Fruit fly (Drosophila melanogaster) whole organism, embryonic: ENCODE data around the gene mRpS35.

ENCODE experiments used
- Atf6 ChIP-seq: fragments of 200-800 bp; sonication (Bioruptor generic); IDR thresholded peaks from 2 replicates; pipeline ENCODE4 v1.3.6; 2022; ENCODE audit warnings: missing biosample characterization, missing genetic modification characterization
- B-H1 ChIP-seq: fragments of 200-800 bp; sonication (Bioruptor generic); IDR thresholded peaks from 3 replicates; pipeline ENCODE4 v1.3.6; 2022; ENCODE audit warnings: missing biosample characterization, missing genetic modification characterization
- CG11093 ChIP-seq: fragments of 200-800 bp; sonication (Bioruptor generic); IDR thresholded peaks from 3 replicates; pipeline ENCODE4 v1.3.6; 2022; ENCODE audit warnings: missing biosample characterization, missing genetic modification characterization
- CG11560 ChIP-seq: fragments of 200-800 bp; sonication (Bioruptor generic); IDR thresholded peaks from 3 replicates; pipeline ENCODE4 v1.3.6; 2022; ENCODE audit warnings: missing biosample characterization, missing genetic modification characterization
- CG12659 ChIP-seq: fragments of 200-800 bp; sonication (Bioruptor generic); optimal IDR thresholded peaks from 3 replicates; lab custom pipeline; 2017; ENCODE audit warnings: mild to moderate bottlenecking, missing biosample characterization, missing genetic modification reagents, missing genetic modification characterization
- CG14965 ChIP-seq: fragments of 200-800 bp; sonication (Bioruptor generic); optimal IDR thresholded peaks from 2 replicates; lab custom pipeline; 2016; ENCODE audit warnings: missing biosample characterization, missing genetic modification characterization, borderline replicate concordance
- CG15514 ChIP-seq: fragments of 200-800 bp; sonication (Bioruptor generic); optimal IDR thresholded peaks from 3 replicates; lab custom pipeline; 2017; ENCODE audit warnings: missing biosample characterization, missing genetic modification characterization, mild to moderate bottlenecking, moderate library complexity, missing genetic modification reagents
- CG17186 ChIP-seq: fragments of 200-800 bp; sonication (Bioruptor generic); optimal IDR thresholded peaks from 3 replicates; lab custom pipeline; 2017; ENCODE audit warnings: missing biosample characterization, missing genetic modification reagents, missing genetic modification characterization
- CG30020 ChIP-seq: fragments of 200-800 bp; optimal IDR thresholded peaks from 2 replicates; lab custom pipeline; 2019; ENCODE audit warnings: missing biosample characterization, mild to moderate bottlenecking, missing genetic modification characterization, moderate library complexity
- CG4360 ChIP-seq: fragments of 200-800 bp; sonication (Bioruptor generic); IDR thresholded peaks from 2 replicates; pipeline ENCODE4 v1.3.6; 2022; ENCODE audit warnings: missing biosample characterization, missing genetic modification characterization
- CG43689 ChIP-seq: fragments of 200-800 bp; sonication (Bioruptor generic); IDR thresholded peaks from 2 replicates; pipeline ENCODE4 v1.3.6; 2022; ENCODE audit warnings: missing biosample characterization, missing genetic modification characterization
- CG5180 ChIP-seq: fragments of 200-800 bp; sonication (Bioruptor generic); optimal IDR thresholded peaks from 3 replicates; lab custom pipeline; 2017; ENCODE audit warnings: missing biosample characterization, missing genetic modification characterization, mild to moderate bottlenecking, moderate library complexity, missing genetic modification reagents
- CG7556 ChIP-seq: fragments of 200-800 bp; sonication (Bioruptor generic); optimal IDR thresholded peaks from 2 replicates; lab custom pipeline; 2017; ENCODE audit warnings: missing biosample characterization, mild to moderate bottlenecking, missing genetic modification characterization
- CG7745 ChIP-seq: fragments of 200-800 bp; sonication (Bioruptor generic); optimal IDR thresholded peaks from 2 replicates; lab custom pipeline; 2018; ENCODE audit warnings: missing biosample characterization, mild to moderate bottlenecking, missing genetic modification characterization, moderate library complexity
- CG7786 ChIP-seq: fragments of 200-800 bp; sonication (Bioruptor generic); optimal IDR thresholded peaks from 2 replicates; lab custom pipeline; 2016; ENCODE audit warnings: missing biosample characterization, missing genetic modification characterization
- CG8765 ChIP-seq: fragments of 200-800 bp; sonication (Bioruptor generic); IDR thresholded peaks from 2 replicates; pipeline ENCODE4 v1.3.6; 2022; ENCODE audit warnings: missing biosample characterization, missing genetic modification characterization
- CG9609 ChIP-seq: fragments of 200-800 bp; sonication (Bioruptor generic); optimal IDR thresholded peaks from 3 replicates; lab custom pipeline; 2016; ENCODE audit warnings: missing biosample characterization, missing genetic modification characterization
- D19B ChIP-seq: fragments of 200-800 bp; sonication (Bioruptor generic); optimal IDR thresholded peaks from 2 replicates; lab custom pipeline; 2017; ENCODE audit warnings: missing biosample characterization, mild to moderate bottlenecking, missing genetic modification characterization
- Dbx ChIP-seq: fragments of 200-800 bp; sonication (Bioruptor generic); IDR thresholded peaks from 3 replicates; pipeline ENCODE4 v1.3.6; 2022; ENCODE audit warnings: missing biosample characterization, missing genetic modification characterization
- Doc3 ChIP-seq: fragments of 200-800 bp; sonication (Bioruptor generic); IDR thresholded peaks from 3 replicates; pipeline ENCODE4 v1.3.6; 2022; ENCODE audit warnings: missing biosample characterization, missing genetic modification characterization; ENCODE audit not compliant: partially characterized antibody
- Dp ChIP-seq: fragments of 200-800 bp; sonication (Bioruptor generic); optimal IDR thresholded peaks from 2 replicates; lab custom pipeline; 2018; ENCODE audit warnings: missing biosample characterization, mild to moderate bottlenecking, missing genetic modification characterization, moderate library complexity
- Dref ChIP-seq: fragments of 200-800 bp; sonication (Bioruptor generic); IDR thresholded peaks from 2 replicates; pipeline ENCODE4 v1.3.6; 2022; ENCODE audit warnings: missing biosample characterization, missing genetic modification characterization
- Gsc ChIP-seq: fragments of 200-800 bp; sonication (Bioruptor generic); IDR thresholded peaks from 2 replicates; pipeline ENCODE4 v1.3.6; 2022; ENCODE audit warnings: missing biosample characterization, missing genetic modification characterization
- HLH3B ChIP-seq: fragments of 200-800 bp; sonication (Bioruptor generic); IDR thresholded peaks from 2 replicates; pipeline ENCODE4 v1.3.6; 2022; ENCODE audit warnings: missing biosample characterization, missing genetic modification characterization
- HLH4C ChIP-seq: fragments of 200-800 bp; sonication (Bioruptor generic); IDR thresholded peaks from 3 replicates; pipeline ENCODE4 v1.3.6; 2022; ENCODE audit warnings: missing biosample characterization, missing genetic modification characterization; ENCODE audit not compliant: partially characterized antibody
- Hand ChIP-seq: fragments of 200-800 bp; sonication (Bioruptor generic); optimal IDR thresholded peaks from 2 replicates; lab custom pipeline; 2017; ENCODE audit warnings: mild to moderate bottlenecking, missing biosample characterization, missing genetic modification reagents, missing genetic modification characterization
- Hey ChIP-seq: fragments of 200-800 bp; sonication (Bioruptor generic); optimal IDR thresholded peaks from 3 replicates; lab custom pipeline; 2018; ENCODE audit warnings: missing biosample characterization, mild to moderate bottlenecking, missing genetic modification characterization
- HmgZ ChIP-seq: fragments of 200-800 bp; sonication (Bioruptor generic); optimal IDR thresholded peaks from 2 replicates; lab custom pipeline; 2018; ENCODE audit warnings: missing biosample characterization, mild to moderate bottlenecking, missing genetic modification characterization
- Hr3 ChIP-seq: fragments of 200-800 bp; sonication (Bioruptor generic); optimal IDR thresholded peaks from 3 replicates; lab custom pipeline; 2016; ENCODE audit warnings: missing biosample characterization, missing genetic modification characterization
- Lpt ChIP-seq: fragments of >200 bp; optimal IDR thresholded peaks from 2 replicates; lab custom pipeline; 2018; ENCODE audit warnings: missing biosample characterization, missing genetic modification characterization
- Med ChIP-seq: fragments of 200-800 bp; sonication (Bioruptor generic); peaks from one replicate; lab custom pipeline; 2016; ENCODE audit warnings: missing biosample characterization, missing genetic modification characterization, mild to moderate bottlenecking, inconsistent platforms, moderate library complexity
- Myb ChIP-seq: fragments of 200-800 bp; sonication (Bioruptor generic); optimal IDR thresholded peaks from 2 replicates; lab custom pipeline; 2016; ENCODE audit warnings: missing biosample characterization, missing genetic modification characterization
- NC2α ChIP-seq: fragments of 200-800 bp; sonication (Bioruptor generic); optimal IDR thresholded peaks from 2 replicates; lab custom pipeline; 2016; ENCODE audit warnings: missing biosample characterization, missing genetic modification characterization
- NC2β ChIP-seq: fragments of 200-800 bp; sonication (Bioruptor generic); optimal IDR thresholded peaks from 2 replicates; lab custom pipeline; 2016; ENCODE audit warnings: missing biosample characterization, missing genetic modification characterization
- NfI ChIP-seq: fragments of 200-800 bp; sonication (Bioruptor generic); optimal IDR thresholded peaks from 3 replicates; lab custom pipeline; 2018; ENCODE audit warnings: missing biosample characterization, mild to moderate bottlenecking, missing genetic modification characterization, moderate library complexity
- Ravus ChIP-seq: fragments of 200-800 bp; sonication (Bioruptor generic); IDR thresholded peaks from 2 replicates; pipeline ENCODE4 v1.3.6; 2022; ENCODE audit warnings: missing biosample characterization, missing genetic modification characterization
- Six4 ChIP-seq: fragments of 200-800 bp; sonication (Bioruptor generic); optimal IDR thresholded peaks from 2 replicates; lab custom pipeline; 2016; ENCODE audit warnings: missing biosample characterization, missing genetic modification characterization
- al ChIP-seq: fragments of 200-800 bp; sonication (Bioruptor generic); IDR thresholded peaks from 2 replicates; pipeline ENCODE4 v1.3.6; 2022; ENCODE audit warnings: missing biosample characterization, missing genetic modification characterization
- bab2 ChIP-seq: fragments of 200-800 bp; sonication (Bioruptor generic); optimal IDR thresholded peaks from 2 replicates; lab custom pipeline; 2016; ENCODE audit warnings: missing biosample characterization, missing genetic modification characterization
- bowl ChIP-seq: fragments of 200-800 bp; sonication (Bioruptor generic); IDR thresholded peaks from 2 replicates; pipeline ENCODE4 v1.3.6; 2022; ENCODE audit warnings: missing biosample characterization, missing genetic modification characterization
- ci ChIP-seq: fragments of 200-800 bp; sonication (Bioruptor generic); IDR thresholded peaks from 3 replicates; pipeline ENCODE4 v1.3.6; 2022; ENCODE audit warnings: missing biosample characterization, missing genetic modification characterization
- hbn ChIP-seq: fragments of 200-800 bp; sonication (Bioruptor generic); IDR thresholded peaks from 2 replicates; pipeline ENCODE4 v1.3.6; 2022; ENCODE audit warnings: missing biosample characterization, missing genetic modification characterization; ENCODE audit not compliant: partially characterized antibody
- insv ChIP-seq, 2 experiments: fragments of 200-800 bp; sonication (Bioruptor generic); optimal IDR thresholded peaks; 3 replicates each; lab custom pipeline; 2016 to 2018; ENCODE audit warnings: missing biosample characterization in 2 of 2, missing genetic modification characterization in 2 of 2
- lilli ChIP-seq: fragments of 200-800 bp; sonication (Bioruptor generic); optimal IDR thresholded peaks from 3 replicates; lab custom pipeline; 2016; ENCODE audit warnings: missing biosample characterization, missing genetic modification characterization
- pfk ChIP-seq: fragments of 200-800 bp; sonication (Bioruptor generic); optimal IDR thresholded peaks from 2 replicates; lab custom pipeline; 2018; ENCODE audit warnings: missing biosample characterization, mild to moderate bottlenecking, missing genetic modification characterization, moderate library complexity
- rib ChIP-seq: fragments of 200-800 bp; sonication (Bioruptor generic); IDR thresholded peaks from 2 replicates; pipeline ENCODE4 v1.3.6; 2022; ENCODE audit warnings: missing biosample characterization, missing genetic modification characterization
- sd ChIP-seq: fragments of 200-800 bp; sonication (Bioruptor generic); optimal IDR thresholded peaks from 3 replicates; lab custom pipeline; 2018; ENCODE audit warnings: missing biosample characterization, mild to moderate bottlenecking, missing genetic modification characterization, moderate library complexity
- vnd ChIP-seq: fragments of 200-800 bp; sonication (Bioruptor generic); IDR thresholded peaks from 3 replicates; pipeline ENCODE4 v1.3.6; 2022; ENCODE audit warnings: missing biosample characterization, missing genetic modification characterization; ENCODE audit not compliant: partially characterized antibody
- z ChIP-seq: fragments of 200-800 bp; sonication (Bioruptor generic); IDR thresholded peaks from 3 replicates; pipeline ENCODE4 v1.3.6; 2022; ENCODE audit warnings: missing biosample characterization, missing genetic modification characterization
- zf30C ChIP-seq: fragments of 200-800 bp; sonication (Bioruptor generic); optimal IDR thresholded peaks from 3 replicates; lab custom pipeline; 2018; ENCODE audit warnings: missing biosample characterization, mild to moderate bottlenecking, missing genetic modification characterization

Gene mRpS35

DNA sequence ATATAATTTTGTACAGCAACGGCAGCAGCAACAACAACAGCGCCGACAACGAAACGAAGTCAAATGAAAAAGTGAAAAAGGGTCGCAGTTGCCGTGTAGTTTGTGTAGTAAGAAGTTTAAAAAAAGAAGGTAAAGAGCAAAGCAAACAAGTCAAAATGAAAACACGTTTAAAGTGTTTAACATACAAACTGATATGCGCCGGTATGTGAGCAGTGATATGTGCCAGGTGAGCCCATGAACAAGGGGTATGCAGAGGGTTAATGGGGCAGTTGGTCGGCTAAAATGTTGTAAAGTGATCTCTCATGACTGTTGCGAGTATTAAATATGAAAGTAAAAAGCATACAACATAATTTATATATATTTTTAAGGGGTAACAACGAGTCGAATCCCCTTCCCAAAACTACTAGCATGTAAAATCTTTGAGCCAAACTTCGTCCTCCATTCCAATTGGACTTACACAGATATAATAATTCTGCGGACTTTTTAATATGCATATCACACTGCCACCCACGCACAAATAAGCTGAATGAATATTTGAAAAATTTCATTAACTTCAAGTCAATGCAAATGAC, 25.3 kb downstream of the mRpS35 start (continued):
- no peak for TF ChIP-seq NC2α (GFP tag; lab: Kevin White, UChicago)
- TF ChIP-seq CG4360 (GFP tag; lab: Robert Waterston, UW), result peak; percentile 70
- TF ChIP-seq CG17186, result peak; percentile 22
- TF ChIP-seq CG14965, result peak; percentile 4
- TF ChIP-seq CG43689, result 0 out of 2 replicates have a peak, but pooled peaks have one; percentile 45
- TF ChIP-seq B-H1 (GFP tag; lab: Robert Waterston, UW), result peak; percentile 83
- no peak for TF ChIP-seq NC2β
- peak; percentile 87 for TF ChIP-seq ci (GFP tag; lab: Robert Waterston, UW)
- TF ChIP-seq pfk (GFP tag; lab: Kevin White, UChicago), result no peak
- TF ChIP-seq vnd (GFP tag; lab: Robert Waterston, UW), result no peak
- no peak for TF ChIP-seq hbn (GFP tag; lab: Robert Waterston, UW)
- no peak for TF ChIP-seq insv (GFP tag; optimal IDR thresholded peaks at IDR 0.05; lab: Kevin White, UChicago)
- TF ChIP-seq Ravus (GFP tag; lab: Robert Waterston, UW), result peak; percentile 57
- TF ChIP-seq z (GFP tag; lab: Robert Waterston, UW), result 0 out of 3 replicates have a peak, but pooled peaks have one; percentile 44
- peak; percentile 50 for TF ChIP-seq CG15514 (GFP tag; lab: Kevin White, UChicago)
- no peak for TF ChIP-seq Hey
- TF ChIP-seq CG12659 (GFP tag; lab: Kevin White, UChicago), result peak; percentile 10
- TF ChIP-seq Gsc (GFP tag; lab: Robert Waterston, UW), result no peak; the same call in 1 of the 2 replicates
- TF ChIP-seq HmgZ, result no peak
- TF ChIP-seq Six4 (GFP tag; lab: Kevin White, UChicago), result peak; percentile 59
- peak; percentile 80 for TF ChIP-seq Med (GFP tag; lab: Kevin White, UChicago)
- no peak for TF ChIP-seq HLH4C (GFP tag; lab: Robert Waterston, UW)
- TF ChIP-seq CG7556 (GFP tag; lab: Kevin White, UChicago), result peak; percentile 28
- TF ChIP-seq HLH3B (GFP tag; lab: Robert Waterston, UW), result peak; percentile 83
- TF ChIP-seq CG9609 (GFP tag; lab: Kevin White, UChicago), result no peak
- TF ChIP-seq sd (tag; lab: Kevin White, UChicago), result peak; percentile 82
- no peak for TF ChIP-seq CG7745 (tag; lab: Kevin White, UChicago)
- TF ChIP-seq CG7786 (GFP tag; lab: Kevin White, UChicago), result no peak
- TF ChIP-seq Dp, result no peak
- no peak for TF ChIP-seq Lpt (GFP tag; lab: Kevin White, UChicago)
- no peak for TF ChIP-seq Myb
- peak; percentile 68; the same call in 1 of the 2 replicates for TF ChIP-seq CG8765 (GFP tag; lab: Robert Waterston, UW)
- TF ChIP-seq CG30020 (tag; lab: Kevin White, UChicago), result no peak
- peak; percentile 96 for TF ChIP-seq D19B (GFP tag; lab: Kevin White, UChicago)
- TF ChIP-seq lilli, result peak; percentile 50
- TF ChIP-seq CG11093 (GFP tag; lab: Robert Waterston, UW), result peak; percentile 81; the same call in 2 of the 3 replicates
- no peak for TF ChIP-seq CG5180 (GFP tag; lab: Kevin White, UChicago)
- peak; percentile 90 for TF ChIP-seq Dbx (GFP tag; lab: Robert Waterston, UW)
- TF ChIP-seq CG11560 (tag; lab: Robert Waterston, UW), result no peak
- peak; percentile 44 for TF ChIP-seq bab2
- peak; percentile 28 for TF ChIP-seq Hr3 (GFP tag; lab: Kevin White, UChicago)
- TF ChIP-seq NfI (GFP tag; lab: Kevin White, UChicago), result no peak
- peak; percentile 86 for TF ChIP-seq rib (GFP tag; lab: Robert Waterston, UW)
- TF ChIP-seq Dref (GFP tag; lab: Robert Waterston, UW), result no peak
- TF ChIP-seq zf30C (GFP tag; lab: Kevin White, UChicago), result no peak
- TF ChIP-seq al (GFP tag; lab: Robert Waterston, UW), result peak; percentile 89
- peak; percentile 62; the same call in 1 of the 2 replicates for TF ChIP-seq Atf6 (GFP tag; lab: Robert Waterston, UW)
- 0 out of 2 replicates have a peak, but pooled peaks have one; percentile 39 for TF ChIP-seq bowl
- no peak for TF ChIP-seq Hand (GFP tag; lab: Kevin White, UChicago)
- no peak for TF ChIP-seq Doc3 (GFP tag; lab: Robert Waterston, UW)
